Worm (Caenorhabditis elegans) whole organism, L4 larva: ENCODE measurements around the gene C44B7.11.

ENCODE experiments used
- F10B5.3 ChIP-seq: sonication (generic microtip); optimal IDR thresholded peaks from 2 replicates; lab custom pipeline; 2016; ENCODE audit warnings: mild to moderate bottlenecking, missing genetic modification characterization, missing compliant biosample characterization
- F37D6.2 ChIP-seq: sonication (generic microtip); optimal IDR thresholded peaks from 2 replicates; lab custom pipeline; 2016; ENCODE audit warnings: mild to moderate bottlenecking, missing genetic modification characterization, missing compliant biosample characterization
- F44E2.7 ChIP-seq: fragments of 200-800 bp; sonication (Bioruptor generic); IDR thresholded peaks from 2 replicates; pipeline ENCODE4 v2.1.2; 2022; ENCODE audit warnings: missing genetic modification characterization, missing compliant biosample characterization
- F49E8.2 ChIP-seq: sonication (generic microtip); optimal IDR thresholded peaks from 2 replicates; lab custom pipeline; 2016; ENCODE audit warnings: missing compliant biosample characterization, mild to moderate bottlenecking, missing genetic modification characterization, borderline replicate concordance
- R02D3.7 ChIP-seq: fragments of 150-350 bp; sonication (generic microtip); optimal IDR thresholded peaks from 3 replicates; lab custom pipeline; 2014; ENCODE audit warnings: missing biosample characterization, missing genetic modification characterization
- T26A8.4 ChIP-seq: fragments of 200-800 bp; sonication (Bioruptor generic); IDR thresholded peaks from 2 replicates; pipeline ENCODE4 v1.3.6; 2022; ENCODE audit warnings: missing genetic modification characterization, missing compliant biosample characterization
- Y105C5A.15 ChIP-seq: fragments of 200-800 bp; sonication (Bioruptor generic); IDR thresholded peaks from 2 replicates; pipeline ENCODE4 v1.3.6; 2022; ENCODE audit warnings: missing genetic modification characterization, missing compliant biosample characterization
- Y48G9A.11 ChIP-seq: fragments of 200-800 bp; sonication (Bioruptor generic); IDR thresholded peaks from 2 replicates; pipeline ENCODE4 v1.3.6; 2022; ENCODE audit warnings: missing genetic modification reagents, missing genetic modification characterization, missing compliant biosample characterization
- ZK546.5 ChIP-seq, 2 experiments: sonication (generic microtip); optimal IDR thresholded peaks; 2 replicates each; lab custom pipeline; 2017; ENCODE audit warnings: missing biosample characterization in 2 of 2, missing genetic modification characterization in 2 of 2
- aly-2 ChIP-seq: sonication (generic microtip); optimal IDR thresholded peaks from 2 replicates; lab custom pipeline; 2018; ENCODE audit warnings: missing biosample characterization, missing genetic modification characterization
- ceh-62 ChIP-seq: sonication (generic microtip); optimal IDR thresholded peaks from 2 replicates; lab custom pipeline; 2017; ENCODE audit warnings: missing biosample characterization, missing genetic modification characterization
- cey-2 ChIP-seq: sonication (generic microtip); optimal IDR thresholded peaks from 3 replicates; lab custom pipeline; 2017; ENCODE audit warnings: missing genetic modification characterization, mild to moderate bottlenecking, missing compliant biosample characterization, antibody characterized with exemption, borderline replicate concordance; ENCODE audit not compliant: insufficient read depth
- daf-12 ChIP-seq: fragments of 150-350 bp; optimal IDR thresholded peaks from 2 replicates; lab custom pipeline; 2014; ENCODE audit warnings: missing biosample characterization, missing genetic modification reagents, missing genetic modification characterization
- daf-19 ChIP-seq: fragments of 200-800 bp; sonication (Bioruptor generic); conservative IDR thresholded peaks from 2 replicates; pipeline ENCODE4 v1.3.6; 2022; ENCODE audit warnings: missing genetic modification characterization, missing compliant biosample characterization
- dmd-8 ChIP-seq: fragments of 200-800 bp; sonication (Bioruptor generic); IDR thresholded peaks from 2 replicates; pipeline ENCODE4 v1.3.6; 2022; ENCODE audit warnings: missing genetic modification characterization, missing compliant biosample characterization
- dve-1 ChIP-seq: sonication (generic microtip); optimal IDR thresholded peaks from 2 replicates; lab custom pipeline; 2017; ENCODE audit warnings: antibody characterized with exemption, mild to moderate bottlenecking, missing genetic modification characterization, missing compliant biosample characterization; ENCODE audit not compliant: insufficient read depth
- egl-27 ChIP-seq: sonication (generic microtip); optimal IDR thresholded peaks from 3 replicates; lab custom pipeline; 2017; ENCODE audit warnings: missing biosample characterization, missing genetic modification reagents, missing genetic modification characterization
- egl-43 ChIP-seq: fragments of 200-800 bp; sonication (Bioruptor generic); IDR thresholded peaks from 2 replicates; pipeline ENCODE4 v1.3.6; 2022; ENCODE audit warnings: missing genetic modification reagents, missing genetic modification characterization, missing compliant biosample characterization
- gei-8 ChIP-seq: fragments of 200-800 bp; sonication (Bioruptor generic); optimal IDR thresholded peaks from 2 replicates; lab custom pipeline; 2018; ENCODE audit warnings: mild to moderate bottlenecking, missing genetic modification characterization, missing compliant biosample characterization
- hlh-11 ChIP-seq: fragments of 200-800 bp; sonication (Bioruptor generic); optimal IDR thresholded peaks from 2 replicates; lab custom pipeline; 2018; ENCODE audit warnings: mild to moderate bottlenecking, missing genetic modification characterization, missing compliant biosample characterization
- hlh-30 ChIP-seq: sonication (generic microtip); optimal IDR thresholded peaks from 2 replicates; lab custom pipeline; 2017; ENCODE audit warnings: antibody characterized with exemption, mild to moderate bottlenecking, missing genetic modification characterization, missing compliant biosample characterization; ENCODE audit not compliant: insufficient read depth
- hmg-1.1 ChIP-seq: fragments of 200-800 bp; sonication (Bioruptor generic); IDR thresholded peaks from 2 replicates; pipeline ENCODE4 v1.3.6; 2022; ENCODE audit warnings: missing genetic modification reagents, missing genetic modification characterization, missing compliant biosample characterization
- lin-29 ChIP-seq: fragments of 200-800 bp; sonication (Bioruptor generic); IDR thresholded peaks from 2 replicates; pipeline ENCODE4 v1.3.6; 2022; ENCODE audit warnings: missing genetic modification reagents, missing genetic modification characterization, missing compliant biosample characterization
- lsy-2 ChIP-seq, 2 experiments: fragments of 150-350 bp in 1 of 2; sonication (generic microtip) in 1 of 2; optimal IDR thresholded peaks; 2 replicates each; lab custom pipeline; 2014 to 2017; ENCODE audit warnings: missing biosample characterization in 2 of 2, missing genetic modification characterization in 2 of 2
- madf-9 ChIP-seq: fragments of 200-800 bp; sonication (Bioruptor generic); conservative IDR thresholded peaks from 2 replicates; pipeline ENCODE4 v1.3.6; 2022; ENCODE audit warnings: missing genetic modification reagents, missing genetic modification characterization, missing compliant biosample characterization
- mdt-29 ChIP-seq: fragments of 200-800 bp; sonication (Bioruptor generic); IDR thresholded peaks from 2 replicates; pipeline ENCODE4 v1.3.6; 2022; ENCODE audit warnings: missing genetic modification reagents, missing genetic modification characterization, missing compliant biosample characterization
- mep-1 ChIP-seq: fragments of 150-350 bp; sonication (generic microtip); optimal IDR thresholded peaks from 3 replicates; lab custom pipeline; 2014; ENCODE audit warnings: missing biosample characterization, missing genetic modification characterization
- mxl-2 ChIP-seq: fragments of 200-800 bp; sonication (Bioruptor generic); conservative IDR thresholded peaks from 2 replicates; pipeline ENCODE4 v1.3.6; 2022; ENCODE audit warnings: missing genetic modification reagents, missing genetic modification characterization, missing compliant biosample characterization
- mxl-3 ChIP-seq: fragments of 200-800 bp; sonication (Bioruptor generic); optimal IDR thresholded peaks from 2 replicates; lab custom pipeline; 2018; ENCODE audit warnings: mild to moderate bottlenecking, missing genetic modification characterization, missing compliant biosample characterization
- nhr-10 ChIP-seq: fragments of 150-350 bp; optimal IDR thresholded peaks from 2 replicates; lab custom pipeline; 2014; ENCODE audit warnings: missing biosample characterization, missing genetic modification characterization
- nhr-111 ChIP-seq: fragments of 200-800 bp; sonication (Bioruptor generic); optimal IDR thresholded peaks from 2 replicates; lab custom pipeline; 2018; ENCODE audit warnings: mild to moderate bottlenecking, missing genetic modification characterization, missing compliant biosample characterization
- nhr-237 ChIP-seq: sonication (generic microtip); optimal IDR thresholded peaks from 2 replicates; lab custom pipeline; 2017; ENCODE audit warnings: missing biosample characterization, missing genetic modification characterization
- nhr-28 ChIP-seq: fragments of 150-350 bp; optimal IDR thresholded peaks from 2 replicates; lab custom pipeline; 2014; ENCODE audit warnings: missing biosample characterization, missing genetic modification characterization
- nhr-41 ChIP-seq: fragments of 200-800 bp; sonication (Bioruptor generic); IDR thresholded peaks from 2 replicates; pipeline ENCODE4 v1.3.6; 2022; ENCODE audit warnings: missing genetic modification reagents, missing genetic modification characterization, missing compliant biosample characterization
- nhr-76 ChIP-seq: fragments of 150-350 bp; optimal IDR thresholded peaks from 2 replicates; lab custom pipeline; 2014; ENCODE audit warnings: missing biosample characterization, missing genetic modification characterization
- pha-4 ChIP-seq, 2 experiments: fragments of 150-350 bp in 1 of 2; fragments of 200-800 bp in 1 of 2; sonication (Bioruptor generic) in 1 of 2; IDR thresholded peaks in 1 of 2; optimal IDR thresholded peaks in 1 of 2; 2 replicates each; pipeline versions ENCODE4 v1.3.6 to Lab custom; 2014 to 2022; ENCODE audit warnings: missing genetic modification characterization in 2 of 2, missing genetic modification reagents in 2 of 2, missing biosample characterization in 1 of 2, missing compliant biosample characterization in 1 of 2
- php-3 ChIP-seq: fragments of 200-800 bp; sonication (Bioruptor generic); IDR thresholded peaks from 2 replicates; pipeline ENCODE4 v1.3.6; 2022; ENCODE audit warnings: missing genetic modification reagents, missing genetic modification characterization, missing compliant biosample characterization
- sdz-12 ChIP-seq: fragments of 200-800 bp; sonication (Bioruptor generic); optimal IDR thresholded peaks from 2 replicates; lab custom pipeline; 2018; ENCODE audit warnings: mild to moderate bottlenecking, missing genetic modification characterization, missing compliant biosample characterization
- skn-1 ChIP-seq: fragments of 150-350 bp; optimal IDR thresholded peaks from 2 replicates; lab custom pipeline; 2014; ENCODE audit warnings: missing biosample characterization, missing genetic modification characterization
- snpc-1.2 ChIP-seq: fragments of 200-800 bp; sonication (Bioruptor generic); IDR thresholded peaks from 2 replicates; pipeline ENCODE4 v1.3.6; 2022; ENCODE audit warnings: missing genetic modification reagents, missing genetic modification characterization, missing compliant biosample characterization
- spr-1 ChIP-seq: sonication (generic microtip); optimal IDR thresholded peaks from 2 replicates; lab custom pipeline; 2016; ENCODE audit warnings: mild to moderate bottlenecking, missing genetic modification characterization, missing compliant biosample characterization
- spr-3 ChIP-seq: fragments of 200-800 bp; sonication (Bioruptor generic); optimal IDR thresholded peaks from 2 replicates; lab custom pipeline; 2018; ENCODE audit warnings: mild to moderate bottlenecking, missing genetic modification characterization, missing compliant biosample characterization
- tag-97 ChIP-seq: fragments of 200-800 bp; sonication (Bioruptor generic); IDR thresholded peaks from 2 replicates; pipeline ENCODE4 v1.3.6; 2022; ENCODE audit warnings: missing genetic modification characterization, missing compliant biosample characterization
- zag-1 ChIP-seq: fragments of 150-350 bp; optimal IDR thresholded peaks from 2 replicates; lab custom pipeline; 2014; ENCODE audit warnings: missing biosample characterization, missing genetic modification characterization
- zfp-2 ChIP-seq: sonication (generic microtip); optimal IDR thresholded peaks from 2 replicates; lab custom pipeline; 2016; ENCODE audit warnings: mild to moderate bottlenecking, missing genetic modification characterization, missing compliant biosample characterization
- zfp-3 ChIP-seq: fragments of 200-800 bp; sonication (Bioruptor generic); conservative IDR thresholded peaks from 2 replicates; pipeline ENCODE4 v1.3.6; 2022; ENCODE audit warnings: missing genetic modification reagents, missing genetic modification characterization, missing compliant biosample characterization
- zip-2 ChIP-seq: fragments of 150-350 bp; optimal IDR thresholded peaks from 2 replicates; lab custom pipeline; 2014; ENCODE audit warnings: missing biosample characterization, missing genetic modification characterization

The C44B7.11 gene

ce11 chrII:6926488-6926887 is 29.1 kb upstream of the C44B7.11 start (continued):
- TF ChIP-seq tag-97 (GFP tag; lab: Robert Waterston, UW) (no peak), nhr-10 (tag; lab: Kevin White, UChicago) (peak; percentile 40), dmd-8 (GFP tag; lab: Robert Waterston, UW) (no peak), spr-1 (tag; lab: Kevin White, UChicago) (peak; percentile 0), pha-4 (GFP tag; IDR thresholded peaks at IDR 0.05; lab: Robert Waterston, UW) (peak; percentile 76; the same call in 1 of the 2 replicates), pha-4 (tag; optimal IDR thresholded peaks at IDR 0.05; lab: Kevin White, UChicago) (peak; percentile 30), mxl-3 (GFP tag; lab: Kevin White, UChicago) (peak; percentile 78), Y48G9A.11 (GFP tag; lab: Robert Waterston, UW) (no peak), hlh-11 (tag; lab: Kevin White, UChicago) (peak; percentile 94), daf-12 (no peak), skn-1 (tag; lab: Kevin White, UChicago) (no peak), nhr-237 (tag; lab: Kevin White, UChicago) (no peak), lsy-2 (tag; optimal IDR thresholded peaks at IDR 0.05; lab: Kevin White, UChicago) (peak; percentile 46 to 79), hlh-30 (tag; lab: Kevin White, UChicago) (peak; percentile 94), nhr-41 (GFP tag; lab: Robert Waterston, UW) (no peak), aly-2 (tag; lab: Kevin White, UChicago) (no peak), dve-1 (tag; lab: Kevin White, UChicago) (peak; percentile 93), daf-19 (GFP tag; lab: Robert Waterston, UW) (no peak), nhr-28 (tag; lab: Kevin White, UChicago) (peak; percentile 70), ceh-62 (tag; lab: Kevin White, UChicago) (no peak), T26A8.4 (GFP tag; lab: Robert Waterston, UW) (no peak), hmg-1.1 (peak; percentile 87), zfp-2 (tag; lab: Kevin White, UChicago) (no peak), F10B5.3 (peak; percentile 9), egl-43 (GFP tag; lab: Robert Waterston, UW) (peak; percentile 37; the same call in 1 of the 2 replicates), F37D6.2 (tag; lab: Kevin White, UChicago) (peak; percentile 44), cey-2 (tag; lab: Kevin White, UChicago) (no peak), zip-2 (no peak), egl-27 (tag; lab: Kevin White, UChicago) (no peak), F44E2.7 (GFP tag; lab: Robert Waterston, UW) (no peak), F49E8.2 (no peak), php-3 (GFP tag; lab: Robert Waterston, UW) (peak; percentile 63; the same call in 1 of the 2 replicates), R02D3.7 (no peak), nhr-111 (no peak), spr-3 (no peak), zfp-3 (GFP tag; lab: Robert Waterston, UW) (0 out of 2 replicates have a peak, but pooled peaks have one; percentile 16), gei-8 (no peak), snpc-1.2 (GFP tag; lab: Robert Waterston, UW) (no peak), mxl-2 (GFP tag; lab: Robert Waterston, UW) (no peak), Y105C5A.15 (GFP tag; lab: Robert Waterston, UW) (no peak), mdt-29 (GFP tag; lab: Robert Waterston, UW) (no peak), lin-29 (GFP tag; lab: Robert Waterston, UW) (no peak), ZK546.5 (tag; optimal IDR thresholded peaks at IDR 0.05; lab: Kevin White, UChicago) (no peak), sdz-12 (GFP tag; lab: Kevin White, UChicago) (no peak), nhr-76 (tag; lab: Kevin White, UChicago) (no peak), madf-9 (peak; percentile 31; the same call in 1 of the 2 replicates), zag-1 (tag; lab: Kevin White, UChicago) (no peak), mep-1 (peak; percentile 91)
